Fruit fly (Drosophila melanogaster) whole organism, embryonic: ENCODE results near the gene Rbm13.

Source experiments
- BtbVII ChIP-seq: fragments of 200-800 bp; sonication (Bioruptor generic); optimal IDR thresholded peaks from 3 replicates; lab custom pipeline; 2017; ENCODE audit warnings: missing biosample characterization, mild to moderate bottlenecking, missing genetic modification characterization
- CG10321 ChIP-seq: fragments of 200-800 bp; sonication (Bioruptor generic); IDR thresholded peaks from 2 replicates; pipeline ENCODE4 v1.3.6; 2022; ENCODE audit warnings: missing biosample characterization, missing genetic modification characterization
- CG10366 ChIP-seq: fragments of 200-800 bp; sonication (Bioruptor generic); IDR thresholded peaks from 2 replicates; pipeline ENCODE4 v1.3.6; 2022; ENCODE audit warnings: missing biosample characterization, missing genetic modification characterization
- CG10979 ChIP-seq: fragments of 200-800 bp; sonication (Bioruptor generic); optimal IDR thresholded peaks from 2 replicates; lab custom pipeline; 2018; ENCODE audit warnings: missing biosample characterization, mild to moderate bottlenecking, missing genetic modification characterization, moderate library complexity
- CG11093 ChIP-seq: fragments of 200-800 bp; sonication (Bioruptor generic); IDR thresholded peaks from 3 replicates; pipeline ENCODE4 v1.3.6; 2022; ENCODE audit warnings: missing biosample characterization, missing genetic modification characterization
- CG12659 ChIP-seq: fragments of 200-800 bp; sonication (Bioruptor generic); optimal IDR thresholded peaks from 3 replicates; lab custom pipeline; 2017; ENCODE audit warnings: mild to moderate bottlenecking, missing biosample characterization, missing genetic modification reagents, missing genetic modification characterization
- CG12744 ChIP-seq: fragments of 200-800 bp; sonication (Bioruptor generic); optimal IDR thresholded peaks from 2 replicates; lab custom pipeline; 2016; ENCODE audit warnings: missing biosample characterization, missing genetic modification characterization
- CG18619 ChIP-seq: fragments of 200-800 bp; sonication (Bioruptor generic); optimal IDR thresholded peaks from 3 replicates; lab custom pipeline; 2017; ENCODE audit warnings: missing biosample characterization, mild to moderate bottlenecking, missing genetic modification characterization
- CG2202 ChIP-seq: fragments of 200-800 bp; sonication (Bioruptor generic); optimal IDR thresholded peaks from 2 replicates; lab custom pipeline; 2018; ENCODE audit warnings: missing biosample characterization, mild to moderate bottlenecking, missing genetic modification characterization
- CG32772 ChIP-seq: fragments of 200-800 bp; sonication (Bioruptor generic); IDR thresholded peaks from 2 replicates; pipeline ENCODE4 v1.3.6; 2022; ENCODE audit warnings: missing biosample characterization, missing genetic modification characterization
- CG3838 ChIP-seq: fragments of 200-800 bp; sonication (Bioruptor generic); optimal IDR thresholded peaks from 3 replicates; lab custom pipeline; 2016; ENCODE audit warnings: missing biosample characterization, missing genetic modification characterization
- CG6175 ChIP-seq: fragments of 200-800 bp; sonication (Bioruptor generic); IDR thresholded peaks from 3 replicates; pipeline ENCODE4 v1.3.6; 2022; ENCODE audit warnings: missing biosample characterization, missing genetic modification characterization
- CG7271 ChIP-seq: fragments of 200-800 bp; sonication (Bioruptor generic); optimal IDR thresholded peaks from 2 replicates; lab custom pipeline; 2018; ENCODE audit warnings: missing biosample characterization, mild to moderate bottlenecking, missing genetic modification characterization, moderate library complexity
- CG7839 ChIP-seq: fragments of 200-800 bp; sonication (Bioruptor generic); optimal IDR thresholded peaks from 3 replicates; lab custom pipeline; 2018; ENCODE audit warnings: missing biosample characterization, mild to moderate bottlenecking, missing genetic modification characterization, moderate library complexity
- CG9876 ChIP-seq: fragments of 200-800 bp; sonication (Bioruptor generic); optimal IDR thresholded peaks from 2 replicates; lab custom pipeline; 2016; ENCODE audit warnings: missing biosample characterization, missing genetic modification characterization
- CHES-1-like ChIP-seq: fragments of 200-800 bp; sonication (Bioruptor generic); optimal IDR thresholded peaks from 2 replicates; lab custom pipeline; 2016; ENCODE audit warnings: missing biosample characterization, missing genetic modification characterization
- CTCF ChIP-seq: fragments of 200-800 bp; sonication (Bioruptor generic); optimal IDR thresholded peaks from 2 replicates; lab custom pipeline; 2017; ENCODE audit warnings: missing biosample characterization, mild to moderate bottlenecking, missing genetic modification characterization, moderate library complexity
- CoRest ChIP-seq: fragments of 200-800 bp; sonication (Bioruptor generic); optimal IDR thresholded peaks from 3 replicates; lab custom pipeline; 2018; ENCODE audit warnings: missing biosample characterization, mild to moderate bottlenecking, missing genetic modification characterization, moderate library complexity
- CrebB ChIP-seq: fragments of 200-800 bp; sonication (Bioruptor generic); optimal IDR thresholded peaks from 3 replicates; lab custom pipeline; 2018; ENCODE audit warnings: missing biosample characterization, mild to moderate bottlenecking, missing genetic modification characterization
- D ChIP-seq, 2 experiments: fragments of 200-800 bp in 1 of 2; fragments of >200 bp in 1 of 2; sonication (Bioruptor generic) in 1 of 2; optimal IDR thresholded peaks; 2 replicates in 1 of 2; 3 replicates in 1 of 2; lab custom pipeline; 2017; ENCODE audit warnings: mild to moderate bottlenecking in 1 of 2, missing biosample characterization in 1 of 2, missing genetic modification characterization in 1 of 2, missing genetic modification reagents in 1 of 2
- Dad ChIP-seq: fragments of 200-800 bp; sonication (Bioruptor generic); optimal IDR thresholded peaks from 3 replicates; lab custom pipeline; 2016; ENCODE audit warnings: missing biosample characterization, missing genetic modification characterization
- Dip2 ChIP-seq: fragments of 200-800 bp; sonication (Bioruptor generic); IDR thresholded peaks from 2 replicates; pipeline ENCODE4 v1.3.6; 2022; ENCODE audit warnings: missing biosample characterization, missing genetic modification characterization
- Dref ChIP-seq: fragments of 200-800 bp; sonication (Bioruptor generic); IDR thresholded peaks from 2 replicates; pipeline ENCODE4 v1.3.6; 2022; ENCODE audit warnings: missing biosample characterization, missing genetic modification characterization
- Hey ChIP-seq: fragments of 200-800 bp; sonication (Bioruptor generic); optimal IDR thresholded peaks from 3 replicates; lab custom pipeline; 2018; ENCODE audit warnings: missing biosample characterization, mild to moderate bottlenecking, missing genetic modification characterization
- Lhr ChIP-seq: fragments of 200-800 bp; sonication (Bioruptor generic); optimal IDR thresholded peaks from 3 replicates; lab custom pipeline; 2017; ENCODE audit warnings: mild to moderate bottlenecking, missing biosample characterization, missing genetic modification reagents, missing genetic modification characterization
- Med ChIP-seq: fragments of 200-800 bp; sonication (Bioruptor generic); peaks from one replicate; lab custom pipeline; 2016; ENCODE audit warnings: missing biosample characterization, missing genetic modification characterization, mild to moderate bottlenecking, inconsistent platforms, moderate library complexity
- Sin3A ChIP-seq: fragments of >200 bp; optimal IDR thresholded peaks from 2 replicates; lab custom pipeline; 2018
- Taf1 ChIP-seq: fragments of 200-800 bp; sonication (Bioruptor generic); IDR thresholded peaks from 2 replicates; pipeline ENCODE4 v1.3.6; 2022; ENCODE audit warnings: missing biosample characterization, missing genetic modification characterization
- Tbp ChIP-seq: fragments of >200 bp; optimal IDR thresholded peaks from 2 replicates; lab custom pipeline; 2018; ENCODE audit warnings: missing biosample characterization, missing genetic modification characterization
- bsh ChIP-seq, 2 experiments: fragments of 200-800 bp; sonication (Bioruptor generic); optimal IDR thresholded peaks; 2 replicates each; lab custom pipeline; 2017 to 2018; ENCODE audit warnings: mild to moderate bottlenecking in 2 of 2, missing biosample characterization in 2 of 2, missing genetic modification characterization in 2 of 2, moderate library complexity in 1 of 2
- chinmo ChIP-seq: fragments of 200-800 bp; sonication (Bioruptor generic); IDR thresholded peaks from 4 replicates; pipeline ENCODE4 v1.3.6; 2022; ENCODE audit warnings: missing biosample characterization, missing genetic modification characterization; ENCODE audit not compliant: partially characterized antibody
- da ChIP-seq: fragments of 200-800 bp; sonication (Bioruptor generic); optimal IDR thresholded peaks from 2 replicates; lab custom pipeline; 2016; ENCODE audit warnings: missing biosample characterization, missing genetic modification characterization
- dm ChIP-seq: fragments of 200-800 bp; sonication (Bioruptor generic); optimal IDR thresholded peaks from 3 replicates; lab custom pipeline; 2016; ENCODE audit warnings: missing biosample characterization, missing genetic modification characterization
- ems ChIP-seq: fragments of 200-800 bp; sonication (Bioruptor generic); optimal IDR thresholded peaks from 3 replicates; lab custom pipeline; 2016; ENCODE audit warnings: missing biosample characterization, missing genetic modification characterization
- fu2 ChIP-seq: fragments of 200-800 bp; sonication (Bioruptor generic); optimal IDR thresholded peaks from 2 replicates; lab custom pipeline; 2016; ENCODE audit warnings: missing biosample characterization, missing genetic modification characterization
- gsb-n ChIP-seq: fragments of 200-800 bp; sonication (Bioruptor generic); optimal IDR thresholded peaks from 3 replicates; lab custom pipeline; 2018; ENCODE audit warnings: missing biosample characterization, mild to moderate bottlenecking, missing genetic modification characterization
- gt ChIP-seq: fragments of 200-800 bp; sonication (Bioruptor generic); IDR thresholded peaks from 2 replicates; pipeline ENCODE4 v1.3.6; 2022; ENCODE audit warnings: missing biosample characterization, missing genetic modification characterization
- inv ChIP-seq: fragments of 200-800 bp; sonication (Bioruptor generic); IDR thresholded peaks from 2 replicates; pipeline ENCODE4 v1.3.6; 2022; ENCODE audit warnings: missing biosample characterization, missing genetic modification characterization; ENCODE audit not compliant: partially characterized antibody
- jigr1 ChIP-seq: fragments of 200-800 bp; sonication (Bioruptor generic); IDR thresholded peaks from 3 replicates; pipeline ENCODE4 v1.3.6; 2022; ENCODE audit warnings: missing biosample characterization, missing genetic modification characterization
- kah ChIP-seq: fragments of 200-800 bp; sonication (Bioruptor generic); optimal IDR thresholded peaks from 2 replicates; lab custom pipeline; 2018; ENCODE audit warnings: missing biosample characterization, mild to moderate bottlenecking, missing genetic modification characterization
- mld ChIP-seq: fragments of 200-800 bp; sonication (Bioruptor generic); IDR thresholded peaks from 3 replicates; pipeline ENCODE4 v1.3.6; 2022; ENCODE audit warnings: missing biosample characterization, missing genetic modification characterization; ENCODE audit not compliant: partially characterized antibody
- nerfin-1 ChIP-seq: fragments of 200-800 bp; sonication (Bioruptor generic); optimal IDR thresholded peaks from 3 replicates; lab custom pipeline; 2019; ENCODE audit warnings: missing biosample characterization, mild to moderate bottlenecking, missing genetic modification characterization, moderate library complexity
- p53 ChIP-seq: fragments of 200-800 bp; sonication (Bioruptor generic); optimal IDR thresholded peaks from 2 replicates; lab custom pipeline; 2016; ENCODE audit warnings: missing biosample characterization, missing genetic modification characterization
- pros ChIP-seq: fragments of 200-800 bp; sonication (Bioruptor generic); optimal IDR thresholded peaks from 3 replicates; lab custom pipeline; 2019; ENCODE audit warnings: missing biosample characterization, mild to moderate bottlenecking, missing genetic modification characterization, moderate library complexity
- sd ChIP-seq: fragments of 200-800 bp; sonication (Bioruptor generic); optimal IDR thresholded peaks from 3 replicates; lab custom pipeline; 2018; ENCODE audit warnings: missing biosample characterization, mild to moderate bottlenecking, missing genetic modification characterization, moderate library complexity
- sens ChIP-seq: fragments of 200-800 bp; sonication (Bioruptor generic); peaks from one replicate; lab custom pipeline; 2016; ENCODE audit warnings: missing biosample characterization, missing genetic modification characterization
- sug ChIP-seq: fragments of 200-800 bp; optimal IDR thresholded peaks from 2 replicates; lab custom pipeline; 2019; ENCODE audit warnings: missing biosample characterization, mild to moderate bottlenecking, missing genetic modification characterization, moderate library complexity
- vvl ChIP-seq: fragments of 200-800 bp; sonication (Bioruptor generic); IDR thresholded peaks from 2 replicates; pipeline ENCODE4 v1.3.6; 2022; ENCODE audit warnings: missing biosample characterization, missing genetic modification characterization
- zen ChIP-seq: fragments of 200-800 bp; sonication (Bioruptor generic); optimal IDR thresholded peaks from 3 replicates; lab custom pipeline; 2018; ENCODE audit warnings: missing biosample characterization, mild to moderate bottlenecking, missing genetic modification characterization, moderate library complexity
- zf30C ChIP-seq: fragments of 200-800 bp; sonication (Bioruptor generic); optimal IDR thresholded peaks from 3 replicates; lab custom pipeline; 2018; ENCODE audit warnings: missing biosample characterization, mild to moderate bottlenecking, missing genetic modification characterization

Rbm13 gene

dm6 chrX:8867481-8867880 lies 34.0 kb upstream of the Rbm13 start:
- 0 out of 4 replicates have a peak, but pooled peaks have one; percentile 34 for TF ChIP-seq chinmo (GFP tag; lab: Robert Waterston, UW)
- no peak for TF ChIP-seq dm
- TF ChIP-seq mld (GFP tag; lab: Robert Waterston, UW) = no peak
- no peak for TF ChIP-seq nerfin-1
- TF ChIP-seq CG3838 (GFP tag; lab: Kevin White, UChicago) = no peak
- TF ChIP-seq sd (tag; lab: Kevin White, UChicago) = peak; percentile 82
- peak; percentile 43 for TF ChIP-seq zf30C (GFP tag; lab: Kevin White, UChicago)
- no peak for TF ChIP-seq CG18619 (GFP tag; lab: Kevin White, UChicago)
- peak; percentile 84 for TF ChIP-seq CTCF
- TF ChIP-seq Med = peak; percentile 3
- no peak for TF ChIP-seq inv
- no peak for TF ChIP-seq Tbp (GFP tag; lab: Kevin White, UChicago)
- TF ChIP-seq sens = no peak

- TF ChIP-seq CrebB (tag; lab: Kevin White, UChicago) (peak; percentile 83), Dip2 (no peak), da (no peak), BtbVII (GFP tag; lab: Kevin White, UChicago) (peak; percentile 78), Sin3A (lab: Kevin White, UChicago) (no peak), CG6175 (GFP tag; lab: Robert Waterston, UW) (peak; percentile 75; the same call in 2 of the 3 replicates), Lhr (peak; percentile 30), gsb-n (peak; percentile 85), CG11093 (GFP tag; lab: Robert Waterston, UW) (no peak; the same call in 1 of the 3 replicates), CG32772 (GFP tag; lab: Robert Waterston, UW) (peak; percentile 86), CG7839 (tag; lab: Kevin White, UChicago) (peak; percentile 91), p53 (GFP tag; lab: Kevin White, UChicago) (no peak), D (optimal IDR thresholded peaks at IDR 0.05; lab: Kevin White, UChicago) (no peak), D (GFP tag; optimal IDR thresholded peaks at IDR 0.05; lab: Kevin White, UChicago) (peak; percentile 82), Dref (GFP tag; lab: Robert Waterston, UW) (no peak), CG10979 (tag; lab: Kevin White, UChicago) (peak; percentile 87), CG9876 (GFP tag; lab: Kevin White, UChicago) (no peak), CHES-1-like (GFP tag; lab: Kevin White, UChicago) (no peak), sug (tag; lab: Kevin White, UChicago) (peak; percentile 69), CG12659 (GFP tag; lab: Kevin White, UChicago) (peak; percentile 82), jigr1 (0 out of 3 replicates have a peak, but pooled peaks have one; percentile 32), CG2202 (tag; lab: Kevin White, UChicago) (peak; percentile 72), CG7271 (tag; lab: Kevin White, UChicago) (peak; percentile 52), CG12744 (no peak), Taf1 (GFP tag; lab: Robert Waterston, UW) (peak; percentile 62), gt (peak; percentile 52; the same call in 1 of the 2 replicates), Hey (no peak), pros (GFP tag; lab: Kevin White, UChicago) (no peak), fu2 (no peak), vvl (peak; percentile 95), zen (tag; lab: Kevin White, UChicago) (peak; percentile 71), Dad (no peak), CoRest (tag; lab: Kevin White, UChicago) (peak; percentile 84), CG10321 (peak; percentile 60; the same call in 1 of the 2 replicates), bsh (GFP tag; optimal IDR thresholded peaks at IDR 0.05; lab: Kevin White, UChicago) (peak in 1 of 2 experiments; percentile 91), CG10366 (GFP tag; lab: Robert Waterston, UW) (peak; percentile 88), ems (GFP tag; lab: Kevin White, UChicago) (no peak), kah (GFP tag; lab: Kevin White, UChicago) (peak; percentile 62), Tbp (GFP tag; lab: Kevin White, UChicago) (no peak)
Measured at dm6 chrX:8878967-8879554, 22.4 kb upstream of the Rbm13 start.
